Fruit fly (Drosophila melanogaster) whole organism: Measurements from ENCODE around the gene Jon74E.

ENCODE experiments used
- CG8478 ChIP-seq: fragments of >200 bp; optimal IDR thresholded peaks from 2 replicates; lab custom pipeline; 2018; ENCODE audit warnings: inconsistent platforms
- EcR ChIP-seq, 2 experiments: fragments of >200 bp; optimal IDR thresholded peaks; 2 replicates each; lab custom pipeline; 2017; ENCODE audit warnings: missing biosample characterization in 2 of 2, missing genetic modification characterization in 2 of 2, missing genetic modification reagents in 2 of 2
- psq ChIP-seq: fragments of >200 bp; optimal IDR thresholded peaks from 2 replicates; lab custom pipeline; 2017
- usp ChIP-seq: fragments of >200 bp; optimal IDR thresholded peaks from 2 replicates; lab custom pipeline; 2017; ENCODE audit warnings: missing biosample characterization, missing genetic modification characterization, mixed read lengths

- TF ChIP-seq psq (lab: Kevin White, UChicago) = no peak
- no peak for TF ChIP-seq CG8478 (lab: Kevin White, UChicago)
- no peak for TF ChIP-seq EcR (GFP tag; optimal IDR thresholded peaks at IDR 0.05; lab: Kevin White, UChicago)
- no peak for TF ChIP-seq usp (GFP tag; lab: Kevin White, UChicago)
Measured at dm6 chr3L:17502235-17502634, 46.7 kb downstream of the Jon74E start.
